Fruit fly (Drosophila melanogaster) S2 (cell line): Measurements from ENCODE around the gene Rab39.

Experiments
- CG8478 ChIP-seq: fragments of >200 bp; optimal IDR thresholded peaks from 2 replicates; lab custom pipeline; 2018
- CTCF ChIP-seq, 2 experiments: fragments of >200 bp; optimal IDR thresholded peaks; 2 replicates each; lab custom pipeline; 2018

DNA sequence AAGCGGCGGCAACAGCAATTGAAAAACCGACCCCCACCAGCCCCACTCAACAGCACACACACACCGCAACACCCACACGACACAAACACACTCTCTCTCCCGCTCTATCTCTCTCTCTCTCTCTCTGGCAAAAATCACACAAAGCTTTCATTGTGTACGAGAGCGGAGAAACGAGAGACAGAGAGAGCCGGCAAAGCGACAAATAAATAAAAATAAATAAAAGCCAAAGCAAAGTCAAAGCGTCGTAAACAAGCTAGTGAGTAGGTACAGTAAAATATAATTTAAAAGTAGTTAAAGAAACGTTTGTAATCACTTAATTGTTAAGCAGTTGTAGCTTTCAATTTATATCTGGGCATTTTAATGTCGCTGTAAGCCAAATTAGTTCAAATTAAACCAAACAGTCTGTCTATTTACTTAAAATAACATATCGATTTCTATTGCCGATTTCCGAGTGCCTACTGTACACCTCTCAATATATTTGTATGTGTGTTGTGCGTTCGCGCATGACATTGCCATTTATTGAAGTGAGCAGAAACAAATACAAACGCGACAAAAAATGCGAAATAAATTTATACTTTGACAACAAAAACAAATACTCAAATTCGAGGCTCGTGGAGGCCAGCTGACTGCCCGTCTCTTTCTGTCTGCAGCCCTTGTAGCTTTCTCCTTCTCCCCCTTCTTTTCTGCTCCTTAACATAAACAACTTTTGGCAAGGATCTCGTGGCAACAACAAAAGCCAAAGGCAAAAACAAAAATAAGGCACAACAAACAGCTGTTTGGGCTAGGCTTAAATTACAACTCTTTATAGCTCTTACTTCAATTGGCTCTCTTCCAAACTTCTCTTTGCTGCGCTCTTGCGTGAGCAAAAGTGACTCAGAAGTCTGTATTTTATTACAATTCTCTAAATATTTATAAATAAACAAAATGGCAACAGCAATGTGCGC lies 37.7 kb upstream of the Rab39 start:
- TF ChIP-seq CG8478 (lab: Kevin White, UChicago), result no peak
- TF ChIP-seq CTCF (optimal IDR thresholded peaks at IDR 0.05; lab: Kevin White, UChicago), result no peak
